Fruit fly (Drosophila melanogaster) whole organism, embryonic: ENCODE measurements around the gene CG8034.

ENCODE experiments used
- ATbp ChIP-seq: fragments of 200-800 bp; sonication (Bioruptor generic); optimal IDR thresholded peaks from 2 replicates; lab custom pipeline; 2017; ENCODE audit warnings: missing biosample characterization, mild to moderate bottlenecking, missing genetic modification characterization, missing genetic modification reagents
- Bteb2 ChIP-seq: fragments of 200-800 bp; sonication (Bioruptor generic); optimal IDR thresholded peaks from 2 replicates; lab custom pipeline; 2016; ENCODE audit warnings: missing biosample characterization, missing genetic modification characterization
- CG10209 ChIP-seq: fragments of 200-800 bp; sonication (Bioruptor generic); optimal IDR thresholded peaks from 3 replicates; lab custom pipeline; 2017; ENCODE audit warnings: missing biosample characterization, mild to moderate bottlenecking, missing genetic modification characterization, missing genetic modification reagents
- CG10274 ChIP-seq: fragments of 200-800 bp; sonication (Bioruptor generic); optimal IDR thresholded peaks from 3 replicates; lab custom pipeline; 2017; ENCODE audit warnings: missing biosample characterization, mild to moderate bottlenecking, missing genetic modification characterization
- CG10431 ChIP-seq: fragments of 200-800 bp; sonication (Bioruptor generic); optimal IDR thresholded peaks from 3 replicates; lab custom pipeline; 2018; ENCODE audit warnings: missing biosample characterization, mild to moderate bottlenecking, missing genetic modification characterization
- CG12104 ChIP-seq: fragments of 200-800 bp; sonication (Bioruptor generic); optimal IDR thresholded peaks from 3 replicates; lab custom pipeline; 2016; ENCODE audit warnings: missing biosample characterization, missing genetic modification characterization
- CG12391 ChIP-seq: fragments of 200-800 bp; sonication (Bioruptor generic); optimal IDR thresholded peaks from 3 replicates; lab custom pipeline; 2018; ENCODE audit warnings: missing biosample characterization, mild to moderate bottlenecking, missing genetic modification characterization, moderate library complexity
- CG13894 ChIP-seq: fragments of 200-800 bp; sonication (Bioruptor generic); optimal IDR thresholded peaks from 3 replicates; lab custom pipeline; 2018; ENCODE audit warnings: missing biosample characterization, mild to moderate bottlenecking, missing genetic modification characterization, moderate library complexity
- CG15514 ChIP-seq: fragments of 200-800 bp; sonication (Bioruptor generic); optimal IDR thresholded peaks from 3 replicates; lab custom pipeline; 2017; ENCODE audit warnings: missing biosample characterization, missing genetic modification characterization, mild to moderate bottlenecking, moderate library complexity, missing genetic modification reagents
- CG15696 ChIP-seq: fragments of 200-800 bp; sonication (Bioruptor generic); optimal IDR thresholded peaks from 2 replicates; lab custom pipeline; 2019; ENCODE audit warnings: missing biosample characterization, mild to moderate bottlenecking, missing genetic modification characterization, moderate library complexity
- CG17912 ChIP-seq: fragments of 200-800 bp; sonication (Bioruptor generic); optimal IDR thresholded peaks from 2 replicates; lab custom pipeline; 2018; ENCODE audit warnings: missing biosample characterization, mild to moderate bottlenecking, missing genetic modification characterization
- CG18476 ChIP-seq: fragments of 200-800 bp; sonication (Bioruptor generic); optimal IDR thresholded peaks from 2 replicates; lab custom pipeline; 2016; ENCODE audit warnings: missing biosample characterization, mild to moderate bottlenecking, missing genetic modification characterization
- CG2678 ChIP-seq: fragments of 200-800 bp; sonication (Bioruptor generic); optimal IDR thresholded peaks from 3 replicates; lab custom pipeline; 2019; ENCODE audit warnings: missing biosample characterization, mild to moderate bottlenecking, missing genetic modification characterization, moderate library complexity
- CG30020 ChIP-seq: fragments of 200-800 bp; optimal IDR thresholded peaks from 2 replicates; lab custom pipeline; 2019; ENCODE audit warnings: missing biosample characterization, mild to moderate bottlenecking, missing genetic modification characterization, moderate library complexity
- CG3281 ChIP-seq: fragments of 200-800 bp; sonication (Bioruptor generic); optimal IDR thresholded peaks from 3 replicates; lab custom pipeline; 2017; ENCODE audit warnings: missing biosample characterization, mild to moderate bottlenecking, missing genetic modification characterization
- CG4282 ChIP-seq: fragments of 200-800 bp; sonication (Bioruptor generic); optimal IDR thresholded peaks from 2 replicates; lab custom pipeline; 2016; ENCODE audit warnings: missing biosample characterization, missing genetic modification characterization
- CG6272 ChIP-seq: fragments of 200-800 bp; sonication (Bioruptor generic); IDR thresholded peaks from 2 replicates; pipeline ENCODE4 v1.3.6; 2022; ENCODE audit warnings: missing biosample characterization, missing genetic modification characterization
- CG6791 ChIP-seq: fragments of 200-800 bp; sonication (Bioruptor generic); IDR thresholded peaks from 3 replicates; pipeline ENCODE4 v1.3.6; 2022; ENCODE audit warnings: missing biosample characterization, missing genetic modification characterization; ENCODE audit not compliant: partially characterized antibody
- CG7928 ChIP-seq: fragments of 200-800 bp; sonication (Bioruptor generic); optimal IDR thresholded peaks from 2 replicates; lab custom pipeline; 2017; ENCODE audit warnings: missing biosample characterization, mild to moderate bottlenecking, missing genetic modification characterization
- D ChIP-seq, 2 experiments: fragments of 200-800 bp in 1 of 2; fragments of >200 bp in 1 of 2; sonication (Bioruptor generic) in 1 of 2; optimal IDR thresholded peaks; 2 replicates in 1 of 2; 3 replicates in 1 of 2; lab custom pipeline; 2017; ENCODE audit warnings: mild to moderate bottlenecking in 1 of 2, missing biosample characterization in 1 of 2, missing genetic modification characterization in 1 of 2, missing genetic modification reagents in 1 of 2
- Dek ChIP-seq: fragments of 200-800 bp; sonication (Bioruptor generic); optimal IDR thresholded peaks from 3 replicates; lab custom pipeline; 2019; ENCODE audit warnings: missing biosample characterization, mild to moderate bottlenecking, missing genetic modification characterization, moderate library complexity
- Dfd ChIP-seq, 2 experiments: fragments of >200 bp; optimal IDR thresholded peaks; 2 replicates each; lab custom pipeline; 2017; ENCODE audit warnings: missing biosample characterization in 2 of 2, missing genetic modification characterization in 2 of 2
- ERR ChIP-seq: fragments of 200-800 bp; sonication (Bioruptor generic); optimal IDR thresholded peaks from 2 replicates; lab custom pipeline; 2016; ENCODE audit warnings: missing biosample characterization, missing genetic modification characterization
- Hr39 ChIP-seq: fragments of >200 bp; optimal IDR thresholded peaks from 2 replicates; lab custom pipeline; 2017
- NfI ChIP-seq: fragments of 200-800 bp; sonication (Bioruptor generic); optimal IDR thresholded peaks from 3 replicates; lab custom pipeline; 2018; ENCODE audit warnings: missing biosample characterization, mild to moderate bottlenecking, missing genetic modification characterization, moderate library complexity
- Optix ChIP-seq: fragments of 200-800 bp; sonication (Bioruptor generic); IDR thresholded peaks from 3 replicates; pipeline ENCODE4 v1.3.6; 2022; ENCODE audit warnings: missing biosample characterization, missing genetic modification characterization
- Pdp1 ChIP-seq, 2 experiments: fragments of 200-800 bp; sonication (Bioruptor generic); optimal IDR thresholded peaks; 3 replicates each; lab custom pipeline; 2016; ENCODE audit warnings: missing biosample characterization in 2 of 2, missing genetic modification characterization in 2 of 2, mild to moderate bottlenecking in 1 of 2, moderate library complexity in 1 of 2
- Sry-δ ChIP-seq: fragments of 200-800 bp; sonication (Bioruptor generic); optimal IDR thresholded peaks from 2 replicates; lab custom pipeline; 2016; ENCODE audit warnings: missing biosample characterization, missing genetic modification characterization
- Ssrp ChIP-seq: fragments of 200-800 bp; sonication (Bioruptor generic); optimal IDR thresholded peaks from 2 replicates; lab custom pipeline; 2018; ENCODE audit warnings: missing biosample characterization, mild to moderate bottlenecking, missing genetic modification characterization, moderate library complexity
- Stat92E ChIP-seq, 3 experiments: fragments of >200 bp in 2 of 3; fragments of 200-800 bp in 1 of 3; sonication (Bioruptor generic) in 1 of 3; optimal IDR thresholded peaks; 2 replicates each; lab custom pipeline; 2017 to 2019; ENCODE audit warnings: missing biosample characterization in 3 of 3, missing genetic modification characterization in 3 of 3, mild to moderate bottlenecking in 1 of 3, moderate library complexity in 1 of 3
- ara ChIP-seq: fragments of 200-800 bp; sonication (Bioruptor generic); IDR thresholded peaks from 2 replicates; pipeline ENCODE4 v1.3.6; 2022; ENCODE audit warnings: missing biosample characterization, missing genetic modification characterization
- cas ChIP-seq: fragments of 200-800 bp; sonication (Bioruptor generic); IDR thresholded peaks from 2 replicates; pipeline ENCODE4 v1.3.6; 2022; ENCODE audit warnings: missing biosample characterization, missing genetic modification characterization
- caup ChIP-seq: fragments of 200-800 bp; sonication (Bioruptor generic); optimal IDR thresholded peaks from 3 replicates; lab custom pipeline; 2017; ENCODE audit warnings: missing biosample characterization, mild to moderate bottlenecking, missing genetic modification characterization, moderate library complexity; ENCODE audit not compliant: severe bottlenecking
- ci ChIP-seq: fragments of 200-800 bp; sonication (Bioruptor generic); IDR thresholded peaks from 3 replicates; pipeline ENCODE4 v1.3.6; 2022; ENCODE audit warnings: missing biosample characterization, missing genetic modification characterization
- crp ChIP-seq, 2 experiments: fragments of 200-800 bp; sonication (Bioruptor generic); optimal IDR thresholded peaks; 2 replicates in 1 of 2; 3 replicates in 1 of 2; lab custom pipeline; 2017; ENCODE audit warnings: missing biosample characterization in 2 of 2, missing genetic modification characterization in 2 of 2, mild to moderate bottlenecking in 1 of 2, moderate library complexity in 1 of 2
- disco-r ChIP-seq: fragments of 200-800 bp; sonication (Bioruptor generic); optimal IDR thresholded peaks from 2 replicates; lab custom pipeline; 2016; ENCODE audit warnings: missing biosample characterization, missing genetic modification characterization
- dm ChIP-seq: fragments of 200-800 bp; sonication (Bioruptor generic); optimal IDR thresholded peaks from 3 replicates; lab custom pipeline; 2016; ENCODE audit warnings: missing biosample characterization, missing genetic modification characterization
- dmrt99B ChIP-seq: fragments of 200-800 bp; sonication (Bioruptor generic); optimal IDR thresholded peaks from 2 replicates; lab custom pipeline; 2018; ENCODE audit warnings: missing biosample characterization, mild to moderate bottlenecking, missing genetic modification characterization, moderate library complexity
- fd3F ChIP-seq: fragments of 200-800 bp; sonication (Bioruptor generic); optimal IDR thresholded peaks from 2 replicates; lab custom pipeline; 2018; ENCODE audit warnings: missing biosample characterization, mild to moderate bottlenecking, missing genetic modification characterization, moderate library complexity
- ftz-f1 ChIP-seq: fragments of 200-800 bp; sonication (Bioruptor generic); optimal IDR thresholded peaks from 2 replicates; lab custom pipeline; 2016; ENCODE audit warnings: missing biosample characterization, missing genetic modification characterization
- ham ChIP-seq: fragments of 200-800 bp; sonication (Bioruptor generic); IDR thresholded peaks from 2 replicates; pipeline ENCODE4 v1.3.6; 2022; ENCODE audit warnings: missing biosample characterization, missing genetic modification characterization
- jumu ChIP-seq: fragments of 200-800 bp; sonication (Bioruptor generic); optimal IDR thresholded peaks from 3 replicates; lab custom pipeline; 2016; ENCODE audit warnings: missing biosample characterization, missing genetic modification characterization
- ken ChIP-seq: fragments of 200-800 bp; sonication (Bioruptor generic); IDR thresholded peaks from 3 replicates; pipeline ENCODE4 v1.3.6; 2022; ENCODE audit warnings: missing biosample characterization, missing genetic modification characterization
- mld ChIP-seq: fragments of 200-800 bp; sonication (Bioruptor generic); IDR thresholded peaks from 3 replicates; pipeline ENCODE4 v1.3.6; 2022; ENCODE audit warnings: missing biosample characterization, missing genetic modification characterization; ENCODE audit not compliant: partially characterized antibody
- odd ChIP-seq: fragments of 200-800 bp; sonication (Bioruptor generic); optimal IDR thresholded peaks from 2 replicates; lab custom pipeline; 2017; ENCODE audit warnings: missing biosample characterization, mild to moderate bottlenecking, missing genetic modification characterization
- otp ChIP-seq: fragments of 200-800 bp; sonication (Bioruptor generic); IDR thresholded peaks from 3 replicates; pipeline ENCODE4, ENCODE4 v1.3.6; 2022; ENCODE audit warnings: missing biosample characterization, missing genetic modification characterization
- sens-2 ChIP-seq: fragments of 200-800 bp; sonication (Bioruptor generic); IDR thresholded peaks from 2 replicates; pipeline ENCODE4 v1.3.6; 2022; ENCODE audit warnings: missing biosample characterization, missing genetic modification characterization
- so ChIP-seq: fragments of 200-800 bp; sonication (Bioruptor generic); IDR thresholded peaks from 3 replicates; pipeline ENCODE4 v1.3.6; 2022; ENCODE audit warnings: missing biosample characterization, missing genetic modification characterization

Gene CG8034

dm6 chrX:19289318-19289970 is 8.5 kb downstream of the CG8034 start:
- TF ChIP-seq CG30020 (tag; lab: Kevin White, UChicago) (peak; percentile 36), fd3F (GFP tag; lab: Kevin White, UChicago) (peak; percentile 73), so (GFP tag; lab: Robert Waterston, UW) (peak; percentile 91), CG6272 (GFP tag; lab: Robert Waterston, UW) (peak; percentile 83), dm (GFP tag; lab: Kevin White, UChicago) (peak; percentile 62), crp (GFP tag; optimal IDR thresholded peaks at IDR 0.05; lab: Kevin White, UChicago) (peak in 1 of 2 experiments; percentile 36), CG2678 (tag; lab: Kevin White, UChicago) (peak; percentile 91), mld (GFP tag; lab: Robert Waterston, UW) (no peak), caup (GFP tag; lab: Kevin White, UChicago) (peak; percentile 70), disco-r (GFP tag; lab: Kevin White, UChicago) (peak; percentile 45), ara (peak; percentile 90), ci (GFP tag; lab: Robert Waterston, UW) (peak; percentile 98), CG3281 (peak; percentile 72), dmrt99B (tag; lab: Kevin White, UChicago) (peak; percentile 94), ham (GFP tag; lab: Robert Waterston, UW) (no peak), CG6791 (GFP tag; lab: Robert Waterston, UW) (no peak), Optix (peak; percentile 94), CG13894 (tag; lab: Kevin White, UChicago) (peak; percentile 31), jumu (GFP tag; lab: Kevin White, UChicago) (peak; percentile 86), Stat92E (GFP tag; optimal IDR thresholded peaks at IDR 0.05; lab: Kevin White, UChicago) (no peak), Pdp1 (GFP tag; optimal IDR thresholded peaks at IDR 0.05; lab: Kevin White, UChicago) (peak; percentile 83 to 88), cas (GFP tag; lab: Robert Waterston, UW) (peak; percentile 54), Sry-δ (peak; percentile 39), Dek (tag; lab: Kevin White, UChicago) (peak; percentile 73), Dfd (GFP tag; optimal IDR thresholded peaks at IDR 0.05; lab: Kevin White, UChicago) (no peak), CG10209 (GFP tag; lab: Kevin White, UChicago) (peak; percentile 82), CG12104 (GFP tag; lab: Kevin White, UChicago) (peak; percentile 72), CG18476 (GFP tag; lab: Kevin White, UChicago) (peak; percentile 79), D (optimal IDR thresholded peaks at IDR 0.05; lab: Kevin White, UChicago) (no peak), D (GFP tag; optimal IDR thresholded peaks at IDR 0.05; lab: Kevin White, UChicago) (peak; percentile 77), sens-2 (peak; percentile 89), CG10431 (peak; percentile 34), ERR (GFP tag; lab: Kevin White, UChicago) (peak; percentile 70), ken (GFP tag; lab: Robert Waterston, UW) (peak; percentile 95), Bteb2 (GFP tag; lab: Kevin White, UChicago) (peak; percentile 54), CG17912 (peak; percentile 90), otp (GFP tag; lab: Robert Waterston, UW) (peak; percentile 94), CG15514 (GFP tag; lab: Kevin White, UChicago) (peak; percentile 56), CG10274 (peak; percentile 57), NfI (GFP tag; lab: Kevin White, UChicago) (peak; percentile 87), ftz-f1 (GFP tag; lab: Kevin White, UChicago) (no peak), Hr39 (lab: Kevin White, UChicago) (no peak), Ssrp (tag; lab: Kevin White, UChicago) (peak; percentile 82), ATbp (GFP tag; lab: Kevin White, UChicago) (peak; percentile 90), CG7928 (GFP tag; lab: Kevin White, UChicago) (no peak), CG12391 (peak; percentile 83), CG4282 (GFP tag; lab: Kevin White, UChicago) (no peak), odd (GFP tag; lab: Kevin White, UChicago) (peak; percentile 77), CG15696 (tag; lab: Kevin White, UChicago) (peak; percentile 56)
